Fruit fly (Drosophila melanogaster): Measurements from ENCODE around the gene CG9121.
A peak's percentile ranks its signal among the peaks of the same experiment; 100 is the strongest.

CG9121 gene

DNA sequence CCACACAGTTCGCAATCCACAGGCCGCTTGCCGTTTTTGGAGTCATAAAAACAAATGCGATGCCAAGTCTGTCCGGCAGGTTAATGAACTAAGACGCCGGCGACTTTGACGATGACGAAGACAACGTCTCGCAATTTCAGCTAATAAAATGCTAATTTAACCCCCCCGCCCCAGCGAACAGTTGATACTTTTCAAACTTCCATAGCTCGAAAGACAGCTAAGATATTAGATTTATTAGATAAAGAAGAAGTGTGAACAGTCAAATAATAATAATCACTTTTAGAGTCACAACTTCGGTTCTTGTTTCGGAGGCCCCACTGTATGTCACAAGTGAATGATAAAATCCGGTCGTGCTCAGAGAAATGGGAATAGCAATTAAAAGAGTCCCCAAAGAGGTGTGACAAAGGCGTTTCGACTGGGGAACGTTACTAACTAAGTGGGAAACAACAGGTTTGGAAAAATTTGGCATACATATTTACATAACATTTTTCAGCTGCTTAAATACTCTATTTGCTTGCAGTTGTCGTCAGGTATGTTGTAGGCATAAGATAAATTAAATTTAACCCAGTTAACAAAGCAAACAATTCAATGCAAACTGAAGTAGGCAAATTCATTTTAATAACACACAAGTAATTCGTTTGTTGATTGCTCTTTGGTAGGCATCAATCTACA is 33.9 kb upstream of the CG9121 start (continued):
- TF ChIP-seq CG8944 (GFP tag; optimal IDR thresholded peaks at IDR 0.05) (no peak), Vsx1 (GFP tag; optimal IDR thresholded peaks at IDR 0.05) (peak; percentile 58), CTCF (GFP tag; optimal IDR thresholded peaks at IDR 0.05) (no peak), Hand (GFP tag; optimal IDR thresholded peaks at IDR 0.05) (peak; percentile 10), Ptx1 (GFP tag; IDR thresholded peaks at IDR 0.05) (no peak), nerfin-2 (GFP tag; IDR thresholded peaks at IDR 0.05; ENCODE audit: partially characterized antibody) (no peak), fd96Cb (tag; optimal IDR thresholded peaks at IDR 0.05) (no peak), org-1 (GFP tag; optimal IDR thresholded peaks at IDR 0.05) (no peak), Hr51 (GFP tag; optimal IDR thresholded peaks at IDR 0.05) (peak in 1 of 2 experiments; percentile 21), zf30C (GFP tag; optimal IDR thresholded peaks at IDR 0.05) (no peak), CG4820 (GFP tag; optimal IDR thresholded peaks at IDR 0.05) (no peak), CG17328 (GFP tag; IDR thresholded peaks at IDR 0.05) (no peak), Myb (GFP tag; optimal IDR thresholded peaks at IDR 0.05) (no peak), CG15696 (tag; optimal IDR thresholded peaks at IDR 0.05) (no peak), gcm (GFP tag; optimal IDR thresholded peaks at IDR 0.05) (no peak), hth (optimal IDR thresholded peaks at IDR 0.05) (no peak), CG17359 (tag; optimal IDR thresholded peaks at IDR 0.05) (no peak), CG2875 (GFP tag; optimal IDR thresholded peaks at IDR 0.05) (no peak)

- no peak for TF ChIP-seq fd3F (GFP tag; optimal IDR thresholded peaks at IDR 0.05)
- TF ChIP-seq unpg (GFP tag; optimal IDR thresholded peaks at IDR 0.05), result peak; percentile 2
- TF ChIP-seq zfh1 (GFP tag; IDR thresholded peaks at IDR 0.05), result 0 out of 3 replicates have a peak, but pooled peaks have one; percentile 28
- TF ChIP-seq gce (GFP tag; IDR thresholded peaks at IDR 0.05), result 0 out of 3 replicates have a peak, but pooled peaks have one; percentile 10
- TF ChIP-seq phol (tag; optimal IDR thresholded peaks at IDR 0.05), result peak; percentile 45
- no peak for TF ChIP-seq Abd-B (GFP tag; optimal IDR thresholded peaks at IDR 0.05)
- peak; percentile 32 for TF ChIP-seq dmrt99B (tag; optimal IDR thresholded peaks at IDR 0.05)
- TF ChIP-seq tna (GFP tag; IDR thresholded peaks at IDR 0.05; ENCODE audit: partially characterized antibody), result no peak
- peak; percentile 4 for TF ChIP-seq CG10209 (GFP tag; optimal IDR thresholded peaks at IDR 0.05)
- TF ChIP-seq peb (GFP tag; IDR thresholded peaks at IDR 0.05), result no peak
- peak; percentile 44; the same call in 1 of the 2 replicates for TF ChIP-seq CG31441 (GFP tag; IDR thresholded peaks at IDR 0.05)
- TF ChIP-seq Hr51 (GFP tag; optimal IDR thresholded peaks at IDR 0.05), result peak in 1 of 2 experiments; percentile 63
- TF ChIP-seq B-H2 (GFP tag; optimal IDR thresholded peaks at IDR 0.05), result no peak
- no peak for TF ChIP-seq lov (optimal IDR thresholded peaks at IDR 0.05)
- TF ChIP-seq lov (GFP tag; IDR thresholded peaks at IDR 0.05), result no peak
- peak in 1 of 2 experiments; percentile 2 for TF ChIP-seq Hr78 (GFP tag; optimal IDR thresholded peaks at IDR 0.05)
- peak; percentile 59 for TF ChIP-seq sens (GFP tag)
- peak; percentile 48 for TF ChIP-seq D19A (tag; optimal IDR thresholded peaks at IDR 0.05)
- peak; percentile 10 for TF ChIP-seq ind (GFP tag; optimal IDR thresholded peaks at IDR 0.05)
- TF ChIP-seq CG9932 (GFP tag; IDR thresholded peaks at IDR 0.05), result no peak
- 0 out of 2 replicates have a peak, but pooled peaks have one; percentile 7 for TF ChIP-seq sob (GFP tag; IDR thresholded peaks at IDR 0.05)
- TF ChIP-seq chinmo (GFP tag; IDR thresholded peaks at IDR 0.05; ENCODE audit: partially characterized antibody), result 0 out of 4 replicates have a peak, but pooled peaks have one; percentile 20
- TF ChIP-seq grau (tag; optimal IDR thresholded peaks at IDR 0.05), result peak; percentile 16
- TF ChIP-seq bab2 (GFP tag; optimal IDR thresholded peaks at IDR 0.05), result no peak
- TF ChIP-seq lab (GFP tag; optimal IDR thresholded peaks at IDR 0.05), result peak; percentile 16
- peak; percentile 14 for TF ChIP-seq CG1832 (GFP tag; optimal IDR thresholded peaks at IDR 0.05)
- TF ChIP-seq CG10147 (GFP tag; optimal IDR thresholded peaks at IDR 0.05), result peak; percentile 2
- TF ChIP-seq CG13424 (tag; optimal IDR thresholded peaks at IDR 0.05), result peak; percentile 20
- TF ChIP-seq Sox102F (GFP tag; optimal IDR thresholded peaks at IDR 0.05), result peak; percentile 62
- peak; percentile 14 for TF ChIP-seq Fer1 (GFP tag; optimal IDR thresholded peaks at IDR 0.05)
- TF ChIP-seq Drgx (GFP tag; IDR thresholded peaks at IDR 0.05), result peak; percentile 87
Measured at dm6 chr2L:5080225-5080867, 29.5 kb upstream of the CG9121 start.

Measured in whole organism, embryonic.